Fruit fly (Drosophila melanogaster) whole organism, wandering third instar larva: ENCODE measurements around the gene Sas-4.
A peak's percentile ranks its signal among the peaks of the same experiment; 100 is the strongest.

Experiments used
- Abd-B ChIP-seq: fragments of >200 bp; optimal IDR thresholded peaks from 2 replicates; lab custom pipeline; 2017; ENCODE audit warnings: missing biosample characterization, missing genetic modification characterization
- CG32264 ChIP-seq: fragments of 200-800 bp; sonication (Bioruptor generic); optimal IDR thresholded peaks from 2 replicates; lab custom pipeline; 2016; ENCODE audit warnings: missing biosample characterization, missing genetic modification characterization
- CG9705 ChIP-seq: fragments of 200-800 bp; sonication (Bioruptor generic); optimal IDR thresholded peaks from 2 replicates; lab custom pipeline; 2018; ENCODE audit warnings: missing biosample characterization, mild to moderate bottlenecking, missing genetic modification characterization
- CrebA ChIP-seq: fragments of 200-800 bp; sonication (Bioruptor generic); optimal IDR thresholded peaks from 2 replicates; lab custom pipeline; 2016; ENCODE audit warnings: missing biosample characterization, mild to moderate bottlenecking, missing genetic modification characterization, borderline replicate concordance
- Dfd ChIP-seq: fragments of >200 bp; optimal IDR thresholded peaks from 2 replicates; lab custom pipeline; 2017; ENCODE audit warnings: missing biosample characterization, missing genetic modification characterization
- Dif ChIP-seq: fragments of 200-275, 200-300 bp; sonication (Bioruptor generic); optimal IDR thresholded peaks from 2 replicates; lab custom pipeline; 2018; ENCODE audit warnings: missing biosample characterization, missing genetic modification characterization; ENCODE audit not compliant: partially characterized antibody
- GATAd ChIP-seq: sonication (Bioruptor generic); optimal IDR thresholded peaks from 2 replicates; lab custom pipeline; 2016; ENCODE audit warnings: missing biosample characterization, missing genetic modification characterization
- HLH106 ChIP-seq: fragments of 200-800 bp; optimal IDR thresholded peaks from 3 replicates; lab custom pipeline; 2019; ENCODE audit warnings: missing biosample characterization, mild to moderate bottlenecking, missing genetic modification characterization, moderate library complexity
- Hnf4 ChIP-seq: fragments of 200-800 bp; sonication (Bioruptor generic); optimal IDR thresholded peaks from 2 replicates; lab custom pipeline; 2016; ENCODE audit warnings: missing biosample characterization, mild to moderate bottlenecking, missing genetic modification characterization
- Hr78 ChIP-seq: fragments of >200 bp; optimal IDR thresholded peaks from 2 replicates; lab custom pipeline; 2017; ENCODE audit warnings: missing biosample characterization, missing genetic modification characterization
- Hr83 ChIP-seq: fragments of 200-300 bp; sonication (Bioruptor generic); optimal IDR thresholded peaks from 2 replicates; lab custom pipeline; 2016; ENCODE audit warnings: missing biosample characterization, mild to moderate bottlenecking, missing genetic modification characterization, moderate library complexity; ENCODE audit not compliant: poor library complexity, severe bottlenecking
- Jra ChIP-seq: sonication (Bioruptor generic); optimal IDR thresholded peaks from 2 replicates; lab custom pipeline; 2016; ENCODE audit warnings: missing biosample characterization, missing genetic modification characterization
- Mio ChIP-seq: sonication (Bioruptor generic); optimal IDR thresholded peaks from 2 replicates; lab custom pipeline; 2016; ENCODE audit warnings: missing biosample characterization, missing genetic modification characterization
- Myc ChIP-seq: fragments of >200 bp; optimal IDR thresholded peaks from 2 replicates; lab custom pipeline; 2017
- N ChIP-seq: fragments of >200 bp; optimal IDR thresholded peaks from 2 replicates; lab custom pipeline; 2018; ENCODE audit warnings: missing biosample characterization, missing external identifiers, missing genetic modification characterization
- OdsH ChIP-seq: fragments of 200-800 bp; sonication (Bioruptor generic); optimal IDR thresholded peaks from 2 replicates; lab custom pipeline; 2016; ENCODE audit warnings: missing biosample characterization, mild to moderate bottlenecking, missing genetic modification characterization
- Rel ChIP-seq, 2 experiments: fragments of 200-800 bp; sonication (Bioruptor generic) in 1 of 2; optimal IDR thresholded peaks; 2 replicates in 1 of 2; 3 replicates in 1 of 2; lab custom pipeline; 2016 to 2019; ENCODE audit warnings: mild to moderate bottlenecking in 2 of 2, missing biosample characterization in 2 of 2, missing genetic modification characterization in 2 of 2, moderate library complexity in 1 of 2
- Sp1 ChIP-seq: fragments of 200-800 bp; sonication (Bioruptor generic); optimal IDR thresholded peaks from 3 replicates; lab custom pipeline; 2019; ENCODE audit warnings: missing biosample characterization, mild to moderate bottlenecking, missing genetic modification characterization, moderate library complexity
- Vsx2 ChIP-seq: fragments of 200-300, 225-300 bp; sonication (Bioruptor generic); optimal IDR thresholded peaks from 2 replicates; lab custom pipeline; 2018; ENCODE audit warnings: missing biosample characterization, missing genetic modification characterization; ENCODE audit not compliant: partially characterized antibody
- br ChIP-seq: fragments of 200-800 bp; sonication (Bioruptor generic); optimal IDR thresholded peaks from 2 replicates; lab custom pipeline; 2016; ENCODE audit warnings: missing biosample characterization, missing genetic modification characterization
- brk ChIP-seq: fragments of 200-800 bp; sonication (Bioruptor generic); optimal IDR thresholded peaks from 2 replicates; lab custom pipeline; 2016; ENCODE audit warnings: missing biosample characterization, mild to moderate bottlenecking, missing genetic modification characterization
- dl ChIP-seq, 2 experiments: fragments of 175-275, 200-275 bp in 1 of 2; fragments of 200-275 bp in 1 of 2; sonication (Bioruptor generic); optimal IDR thresholded peaks; lab custom pipeline; 2018; ENCODE audit warnings: mild to moderate bottlenecking in 2 of 2, missing biosample characterization in 2 of 2, missing genetic modification characterization in 2 of 2, moderate library complexity in 2 of 2; ENCODE audit not compliant: partially characterized antibody in 2 of 2, insufficient read depth in 1 of 2
- dmrt93B ChIP-seq: fragments of 200-800 bp; sonication (Bioruptor generic); optimal IDR thresholded peaks from 2 replicates; lab custom pipeline; 2018; ENCODE audit warnings: missing biosample characterization, mild to moderate bottlenecking, missing genetic modification characterization
- dsf ChIP-seq: sonication (Bioruptor generic); optimal IDR thresholded peaks from 2 replicates; lab custom pipeline; 2016; ENCODE audit warnings: missing biosample characterization, missing genetic modification characterization, borderline replicate concordance
- ey ChIP-seq: fragments of 200-800 bp; sonication (Bioruptor generic); optimal IDR thresholded peaks from 2 replicates; lab custom pipeline; 2016; ENCODE audit warnings: missing biosample characterization, missing genetic modification characterization
- foxo ChIP-seq, 2 experiments: fragments of 200-800 bp; sonication (Bioruptor generic); optimal IDR thresholded peaks; 2 replicates in 1 of 2; 3 replicates in 1 of 2; lab custom pipeline; 2016 to 2017; ENCODE audit warnings: missing biosample characterization in 2 of 2, missing genetic modification characterization in 2 of 2
- fru ChIP-seq: fragments of 200-800 bp; sonication (Bioruptor generic); optimal IDR thresholded peaks from 3 replicates; lab custom pipeline; 2016; ENCODE audit warnings: missing biosample characterization, mild to moderate bottlenecking, missing genetic modification characterization
- h ChIP-seq: fragments of 200-800 bp; sonication (Bioruptor generic); optimal IDR thresholded peaks from 3 replicates; lab custom pipeline; 2016; ENCODE audit warnings: missing biosample characterization, mild to moderate bottlenecking, missing genetic modification characterization
- jim ChIP-seq: fragments of 175-275, 200-325 bp; sonication (Bioruptor generic); optimal IDR thresholded peaks from 2 replicates; lab custom pipeline; 2016; ENCODE audit warnings: missing biosample characterization, mild to moderate bottlenecking, missing genetic modification characterization
- lola ChIP-seq: fragments of >200 bp; optimal IDR thresholded peaks from 2 replicates; lab custom pipeline; 2017; ENCODE audit warnings: missing biosample characterization, missing genetic modification characterization
- pan ChIP-seq: fragments of >200 bp; optimal IDR thresholded peaks from 2 replicates; lab custom pipeline; 2017
- psq ChIP-seq: fragments of 200-800 bp; sonication (Bioruptor generic); optimal IDR thresholded peaks from 3 replicates; lab custom pipeline; 2017; ENCODE audit warnings: missing biosample characterization, mild to moderate bottlenecking, missing genetic modification characterization, moderate library complexity
- rgr ChIP-seq: fragments of 200-800 bp; sonication (Bioruptor generic); optimal IDR thresholded peaks from 3 replicates; lab custom pipeline; 2016; ENCODE audit warnings: missing biosample characterization, mild to moderate bottlenecking, missing genetic modification characterization
- sage ChIP-seq: fragments of 200-800 bp; sonication (Bioruptor generic); optimal IDR thresholded peaks from 2 replicates; lab custom pipeline; 2016; ENCODE audit warnings: missing biosample characterization, mild to moderate bottlenecking, missing genetic modification characterization
- sv ChIP-seq: fragments of 200-800 bp; sonication (Bioruptor generic); optimal IDR thresholded peaks from 3 replicates; lab custom pipeline; 2016; ENCODE audit warnings: missing biosample characterization, missing genetic modification characterization
- tai ChIP-seq: sonication (Bioruptor generic); optimal IDR thresholded peaks from 2 replicates; lab custom pipeline; 2016; ENCODE audit warnings: missing biosample characterization, missing genetic modification characterization
- usp ChIP-seq: fragments of >200 bp; optimal IDR thresholded peaks from 2 replicates; lab custom pipeline; 2017; ENCODE audit warnings: missing biosample characterization, missing genetic modification characterization
- woc ChIP-seq: sonication (Bioruptor generic); optimal IDR thresholded peaks from 2 replicates; lab custom pipeline; 2016; ENCODE audit warnings: missing biosample characterization, mild to moderate bottlenecking, missing genetic modification characterization

Sas-4 gene

DNA sequence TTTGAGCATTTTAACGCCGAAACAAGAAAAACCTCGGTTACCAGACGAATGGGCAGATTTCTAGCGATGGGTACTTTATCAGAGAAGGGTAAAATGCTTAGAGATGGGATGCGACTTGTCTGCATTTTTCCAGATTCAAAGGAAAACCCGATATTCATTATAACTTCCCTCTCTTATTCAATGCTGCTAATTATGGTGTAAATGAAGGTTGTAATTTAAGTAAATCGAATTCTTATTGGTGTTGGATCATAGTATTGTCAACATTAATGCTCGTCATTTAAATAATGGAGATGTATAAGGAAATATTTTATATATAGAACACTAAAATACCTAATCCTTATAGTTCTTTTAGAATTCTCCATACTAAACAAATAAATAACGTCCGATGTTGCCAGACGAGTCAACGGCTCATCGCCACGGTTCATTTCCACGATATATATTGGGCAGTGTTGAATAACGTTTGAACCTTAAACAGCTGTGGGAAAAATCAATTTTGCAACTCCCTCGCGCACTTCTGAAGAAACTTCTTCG lies 27.0 kb upstream of the Sas-4 start, which contains the start of the genes Alh and CG10098 (continued):
- TF ChIP-seq CrebA (GFP tag; lab: Kevin White, UChicago) = no peak
- TF ChIP-seq Hnf4 (GFP tag; lab: Kevin White, UChicago) = peak; percentile 89
- TF ChIP-seq dmrt93B (GFP tag; lab: Kevin White, UChicago) = peak; percentile 79

- TF ChIP-seq Jra (GFP tag; lab: Kevin White, UChicago) = peak; percentile 87
- TF ChIP-seq dsf (GFP tag; lab: Kevin White, UChicago) = peak; percentile 77
- peak; percentile 60 for TF ChIP-seq CG9705 (GFP tag; lab: Kevin White, UChicago)
- TF ChIP-seq rgr (GFP tag; lab: Kevin White, UChicago) = peak; percentile 82
- peak; percentile 86 for TF ChIP-seq sage (GFP tag; lab: Kevin White, UChicago)
- TF ChIP-seq foxo (GFP tag; optimal IDR thresholded peaks at IDR 0.05; lab: Kevin White, UChicago) = peak; percentile 29 to 87
- peak; percentile 80 for TF ChIP-seq brk
- TF ChIP-seq Sp1 = peak; percentile 82
- TF ChIP-seq jim (GFP tag; lab: Kevin White, UChicago) = no peak
- no peak for TF ChIP-seq CrebA (GFP tag; lab: Kevin White, UChicago)
- peak; percentile 73 for TF ChIP-seq tai (GFP tag; lab: Kevin White, UChicago)
- peak; percentile 82 for TF ChIP-seq OdsH (GFP tag; lab: Kevin White, UChicago)
- peak; percentile 91 for TF ChIP-seq sv (GFP tag; lab: Kevin White, UChicago)
- TF ChIP-seq N (GFP tag; lab: Kevin White, UChicago) = no peak
- TF ChIP-seq Mio = no peak
- peak; percentile 88 for TF ChIP-seq br (GFP tag; lab: Kevin White, UChicago)
- no peak for TF ChIP-seq Rel (GFP tag; optimal IDR thresholded peaks at IDR 0.05; lab: Kevin White, UChicago)
- TF ChIP-seq Rel (tag; optimal IDR thresholded peaks at IDR 0.05; lab: Kevin White, UChicago) = peak; percentile 54
- no peak for TF ChIP-seq GATAd (GFP tag; lab: Kevin White, UChicago)
- TF ChIP-seq lola (GFP tag; lab: Kevin White, UChicago) = no peak
- TF ChIP-seq Hr83 (GFP tag; lab: Kevin White, UChicago) = peak; percentile 81
- TF ChIP-seq psq (GFP tag; lab: Kevin White, UChicago) = peak; percentile 69
- peak; percentile 81 for TF ChIP-seq ey (GFP tag; lab: Kevin White, UChicago)
- no peak for TF ChIP-seq dl (GFP tag; optimal IDR thresholded peaks at IDR 0.05; lab: Kevin White, UChicago; ENCODE audit: insufficient read depth in 1 of 2, partially characterized antibody in 2 of 2)
- no peak for TF ChIP-seq Dif
- TF ChIP-seq Hr78 = no peak
- TF ChIP-seq fru = peak; percentile 84
- peak; percentile 82 for TF ChIP-seq HLH106
- no peak for TF ChIP-seq Abd-B (GFP tag; lab: Kevin White, UChicago)
- peak; percentile 90 for TF ChIP-seq h (GFP tag; lab: Kevin White, UChicago)
- TF ChIP-seq Dfd (GFP tag; lab: Kevin White, UChicago) = no peak
- TF ChIP-seq Vsx2 (GFP tag; lab: Kevin White, UChicago) = no peak
- peak; percentile 70 for TF ChIP-seq CG32264 (GFP tag; lab: Kevin White, UChicago)
- no peak for TF ChIP-seq usp (GFP tag; lab: Kevin White, UChicago)
- peak; percentile 69 for TF ChIP-seq woc (GFP tag; lab: Kevin White, UChicago)
- peak; percentile 20 for TF ChIP-seq Myc (lab: Kevin White, UChicago)
- TF ChIP-seq Hnf4 (GFP tag; lab: Kevin White, UChicago) = peak; percentile 88
- TF ChIP-seq dmrt93B (GFP tag; lab: Kevin White, UChicago) = peak; percentile 42
- no peak for TF ChIP-seq pan (lab: Kevin White, UChicago)
Measured at dm6 chr3R:7127966-7128365, 23.2 kb upstream of the Sas-4 start, which contains the start of gene CG10068. TSS of gene CG10068 (minus strand) at chr3R:7128027.
